Fruit fly (Drosophila melanogaster): ENCODE data around the gene Nrg.
A peak's percentile ranks its signal among the peaks of the same experiment; 100 is the strongest.

Nrg gene

DNA sequence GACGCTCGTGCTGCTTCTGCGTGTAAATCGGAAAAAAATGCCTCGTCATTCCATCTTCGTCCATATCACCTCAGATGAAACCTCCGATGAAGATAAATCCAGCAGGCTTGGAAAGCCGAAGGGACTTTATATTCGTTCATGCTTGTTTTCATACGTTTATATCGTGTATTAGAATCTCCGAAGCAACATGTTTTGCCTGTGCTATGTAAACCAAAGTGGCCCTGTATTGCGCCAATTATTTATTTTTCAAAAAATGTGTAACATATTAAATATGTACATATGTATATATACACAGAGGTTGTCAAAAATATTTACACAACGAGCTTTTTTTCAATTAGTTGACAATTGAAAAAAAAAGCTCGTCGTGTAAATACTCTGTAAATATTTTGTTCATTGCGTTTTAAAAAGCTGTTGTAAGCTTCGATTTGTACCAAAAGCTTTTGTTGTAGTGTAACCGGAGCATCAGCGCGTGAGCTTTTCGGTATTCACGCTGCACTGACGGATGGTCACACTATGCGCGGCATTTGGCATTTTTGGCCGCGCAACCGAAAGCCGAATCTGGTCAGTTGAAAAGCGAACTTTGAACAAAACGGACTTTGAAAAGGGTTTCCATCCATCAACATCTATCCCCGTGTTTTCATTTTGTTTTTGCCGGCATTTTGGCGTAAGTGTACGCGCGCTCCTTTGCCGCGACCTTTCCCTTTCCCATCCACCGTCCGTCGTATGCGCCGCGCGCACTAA is 56.7 kb downstream of the Nrg start, which contains the start of gene CG12065 (continued):
- TF ChIP-seq CG7987 (GFP tag; optimal IDR thresholded peaks at IDR 0.05) (peak; percentile 52), CoRest (tag; optimal IDR thresholded peaks at IDR 0.05) (peak; percentile 63), CG11696 (GFP tag; IDR thresholded peaks at IDR 0.05) (peak; percentile 17; the same call in 1 of the 2 replicates), CG7556 (GFP tag; optimal IDR thresholded peaks at IDR 0.05) (peak; percentile 41), so (GFP tag; IDR thresholded peaks at IDR 0.05) (peak; percentile 29; the same call in 1 of the 3 replicates), Abd-B (GFP tag; optimal IDR thresholded peaks at IDR 0.05) (peak; percentile 32), CG13624 (GFP tag; optimal IDR thresholded peaks at IDR 0.05) (no peak), CG14014 (GFP tag; IDR thresholded peaks at IDR 0.05) (peak; percentile 41; the same call in 1 of the 2 replicates), twi (tag; optimal IDR thresholded peaks at IDR 0.05) (peak; percentile 41), scrt (GFP tag; optimal IDR thresholded peaks at IDR 0.05) (peak; percentile 57), CG15011 (GFP tag; optimal IDR thresholded peaks at IDR 0.05) (peak; percentile 8), maf-S (GFP tag; optimal IDR thresholded peaks at IDR 0.05) (no peak), Vsx1 (GFP tag; optimal IDR thresholded peaks at IDR 0.05) (peak; percentile 32), crol (GFP tag; IDR thresholded peaks at IDR 0.05) (peak; percentile 32; the same call in 1 of the 2 replicates), gce (GFP tag; IDR thresholded peaks at IDR 0.05) (0 out of 3 replicates have a peak, but pooled peaks have one; percentile 12), CG13894 (tag; optimal IDR thresholded peaks at IDR 0.05) (peak; percentile 41), nmo (GFP tag; optimal IDR thresholded peaks at IDR 0.05) (peak; percentile 26), CG1602 (GFP tag; optimal IDR thresholded peaks at IDR 0.05) (no peak), CG11247 (GFP tag; IDR thresholded peaks at IDR 0.05) (no peak), row (GFP tag; IDR thresholded peaks at IDR 0.05) (no peak), HLH54F (GFP tag; optimal IDR thresholded peaks at IDR 0.05) (no peak), CG17829 (tag; optimal IDR thresholded peaks at IDR 0.05) (peak; percentile 17), CG17912 (GFP tag; optimal IDR thresholded peaks at IDR 0.05) (peak; percentile 78), bsh (GFP tag; optimal IDR thresholded peaks at IDR 0.05) (peak in 1 of 2 experiments; percentile 84), Myb (GFP tag; optimal IDR thresholded peaks at IDR 0.05) (peak; percentile 69), grn (GFP tag; optimal IDR thresholded peaks at IDR 0.05) (peak; percentile 30), CG9797 (GFP tag; optimal IDR thresholded peaks at IDR 0.05) (peak; percentile 94), CG16779 (GFP tag; IDR thresholded peaks at IDR 0.05) (no peak), sr (GFP tag; IDR thresholded peaks at IDR 0.05) (peak; percentile 16; the same call in 1 of the 3 replicates), ci (GFP tag; IDR thresholded peaks at IDR 0.05) (0 out of 3 replicates have a peak, but pooled peaks have one; percentile 60), CG12769 (tag; optimal IDR thresholded peaks at IDR 0.05) (peak; percentile 38), ara (GFP tag; IDR thresholded peaks at IDR 0.05) (no peak), CG15601 (tag; optimal IDR thresholded peaks at IDR 0.05) (peak; percentile 80), ems (GFP tag; optimal IDR thresholded peaks at IDR 0.05) (no peak), Sin3A (optimal IDR thresholded peaks at IDR 0.05) (no peak), jumu (GFP tag; optimal IDR thresholded peaks at IDR 0.05) (no peak), trem (tag; optimal IDR thresholded peaks at IDR 0.05) (peak; percentile 29), CG2202 (tag; optimal IDR thresholded peaks at IDR 0.05) (peak; percentile 35), ATbp (GFP tag; optimal IDR thresholded peaks at IDR 0.05) (peak; percentile 76), CG5180 (GFP tag; optimal IDR thresholded peaks at IDR 0.05) (peak; percentile 42), Fer3 (tag; optimal IDR thresholded peaks at IDR 0.05) (peak; percentile 73), CG10209 (GFP tag; optimal IDR thresholded peaks at IDR 0.05) (peak; percentile 2), gsb-n (tag; optimal IDR thresholded peaks at IDR 0.05) (peak; percentile 80), CG4404 (GFP tag; IDR thresholded peaks at IDR 0.05) (no peak), CG10366 (GFP tag; IDR thresholded peaks at IDR 0.05) (peak; percentile 52; the same call in 1 of the 2 replicates), CG4360 (GFP tag; IDR thresholded peaks at IDR 0.05) (no peak), Fer1 (GFP tag; optimal IDR thresholded peaks at IDR 0.05) (peak; percentile 67), Opbp (GFP tag; IDR thresholded peaks at IDR 0.05; ENCODE audit: partially characterized antibody) (peak; percentile 67; the same call in 1 of the 3 replicates), CG7839 (tag; optimal IDR thresholded peaks at IDR 0.05) (peak; percentile 31)
